Fruit fly (Drosophila melanogaster) whole organism, embryonic: ENCODE data around the gene Gr5a.

Experiments
- Atf3 ChIP-seq: fragments of 200-800 bp; sonication (Bioruptor generic); optimal IDR thresholded peaks from 3 replicates; lab custom pipeline; 2016; ENCODE audit warnings: missing biosample characterization, missing genetic modification characterization
- CG10654 ChIP-seq: fragments of 200-800 bp; sonication (Bioruptor generic); optimal IDR thresholded peaks from 2 replicates; lab custom pipeline; 2016; ENCODE audit warnings: missing biosample characterization, missing genetic modification characterization
- CG11085 ChIP-seq: fragments of 200-800 bp; sonication (Bioruptor generic); IDR thresholded peaks from 2 replicates; pipeline ENCODE4 v1.3.6; 2022; ENCODE audit warnings: missing biosample characterization, missing genetic modification characterization
- CG11093 ChIP-seq: fragments of 200-800 bp; sonication (Bioruptor generic); IDR thresholded peaks from 3 replicates; pipeline ENCODE4 v1.3.6; 2022; ENCODE audit warnings: missing biosample characterization, missing genetic modification characterization
- CG11456 ChIP-seq: fragments of 200-800 bp; sonication (Bioruptor generic); IDR thresholded peaks from 3 replicates; pipeline ENCODE4 v1.3.6; 2022; ENCODE audit warnings: missing biosample characterization, missing genetic modification characterization
- CG11723 ChIP-seq: fragments of 200-800 bp; sonication (Bioruptor generic); optimal IDR thresholded peaks from 2 replicates; lab custom pipeline; 2017; ENCODE audit warnings: missing biosample characterization, mild to moderate bottlenecking, missing genetic modification characterization
- CG12219 ChIP-seq: fragments of 200-800 bp; sonication (Bioruptor generic); optimal IDR thresholded peaks from 3 replicates; lab custom pipeline; 2018; ENCODE audit warnings: missing biosample characterization, mild to moderate bottlenecking, missing genetic modification characterization
- CG1233 ChIP-seq: fragments of 200-800 bp; sonication (Bioruptor generic); optimal IDR thresholded peaks from 4 replicates; lab custom pipeline; 2018; ENCODE audit warnings: missing biosample characterization, mild to moderate bottlenecking, missing genetic modification characterization
- CG12769 ChIP-seq: fragments of 200-800 bp; sonication (Bioruptor generic); optimal IDR thresholded peaks from 2 replicates; lab custom pipeline; 2019; ENCODE audit warnings: missing biosample characterization, mild to moderate bottlenecking, missing genetic modification characterization, moderate library complexity
- CG15011 ChIP-seq: fragments of 200-800 bp; sonication (Bioruptor generic); optimal IDR thresholded peaks from 3 replicates; lab custom pipeline; 2018; ENCODE audit warnings: missing biosample characterization, mild to moderate bottlenecking, missing genetic modification characterization
- CG15479 ChIP-seq: fragments of 200-800 bp; sonication (Bioruptor generic); optimal IDR thresholded peaks from 3 replicates; lab custom pipeline; 2019; ENCODE audit warnings: missing biosample characterization, mild to moderate bottlenecking, missing genetic modification characterization, moderate library complexity
- CG18262 ChIP-seq: fragments of 200-800 bp; optimal IDR thresholded peaks from 3 replicates; lab custom pipeline; 2019; ENCODE audit warnings: missing biosample characterization, mild to moderate bottlenecking, missing genetic modification characterization, moderate library complexity
- CG2875 ChIP-seq: fragments of 200-800 bp; sonication (Bioruptor generic); optimal IDR thresholded peaks from 2 replicates; lab custom pipeline; 2017; ENCODE audit warnings: missing biosample characterization, mild to moderate bottlenecking, missing genetic modification characterization, missing genetic modification reagents
- CG42726 ChIP-seq: fragments of 200-800 bp; sonication (Bioruptor generic); IDR thresholded peaks from 2 replicates; pipeline ENCODE4 v1.3.6; 2022; ENCODE audit warnings: missing biosample characterization, missing genetic modification characterization; ENCODE audit not compliant: partially characterized antibody
- CG43689 ChIP-seq: fragments of 200-800 bp; sonication (Bioruptor generic); IDR thresholded peaks from 2 replicates; pipeline ENCODE4 v1.3.6; 2022; ENCODE audit warnings: missing biosample characterization, missing genetic modification characterization
- CG4617 ChIP-seq: fragments of 200-800 bp; sonication (Bioruptor generic); optimal IDR thresholded peaks from 3 replicates; lab custom pipeline; 2016; ENCODE audit warnings: missing biosample characterization, missing genetic modification characterization, borderline replicate concordance
- CG6175 ChIP-seq: fragments of 200-800 bp; sonication (Bioruptor generic); IDR thresholded peaks from 3 replicates; pipeline ENCODE4 v1.3.6; 2022; ENCODE audit warnings: missing biosample characterization, missing genetic modification characterization
- CG6689 ChIP-seq: fragments of 200-800 bp; sonication (Bioruptor generic); IDR thresholded peaks from 2 replicates; pipeline ENCODE4 v1.3.6; 2022; ENCODE audit warnings: missing biosample characterization, missing genetic modification characterization
- CG6765 ChIP-seq: fragments of 200-800 bp; sonication (Bioruptor generic); optimal IDR thresholded peaks from 3 replicates; lab custom pipeline; 2017; ENCODE audit warnings: missing biosample characterization, mild to moderate bottlenecking, missing genetic modification characterization
- CHES-1-like ChIP-seq: fragments of 200-800 bp; sonication (Bioruptor generic); optimal IDR thresholded peaks from 2 replicates; lab custom pipeline; 2016; ENCODE audit warnings: missing biosample characterization, missing genetic modification characterization
- Deaf1 ChIP-seq: fragments of 200-800 bp; optimal IDR thresholded peaks from 3 replicates; lab custom pipeline; 2019; ENCODE audit warnings: missing biosample characterization, mild to moderate bottlenecking, missing genetic modification characterization, moderate library complexity
- Ets97D ChIP-seq: fragments of 200-800 bp; sonication (Bioruptor generic); optimal IDR thresholded peaks from 3 replicates; lab custom pipeline; 2016; ENCODE audit warnings: missing biosample characterization, missing genetic modification characterization
- Gsc ChIP-seq: fragments of 200-800 bp; sonication (Bioruptor generic); IDR thresholded peaks from 2 replicates; pipeline ENCODE4 v1.3.6; 2022; ENCODE audit warnings: missing biosample characterization, missing genetic modification characterization
- H15 ChIP-seq: fragments of 200-800 bp; sonication (Bioruptor generic); IDR thresholded peaks from 3 replicates; pipeline ENCODE4 v1.3.6; 2022; ENCODE audit warnings: missing biosample characterization, missing genetic modification characterization
- H2.0 ChIP-seq: fragments of 200-800 bp; sonication (Bioruptor generic); IDR thresholded peaks from 2 replicates; pipeline ENCODE4 v1.3.6; 2022; ENCODE audit warnings: missing biosample characterization, missing genetic modification characterization
- HLH4C ChIP-seq: fragments of 200-800 bp; sonication (Bioruptor generic); IDR thresholded peaks from 3 replicates; pipeline ENCODE4 v1.3.6; 2022; ENCODE audit warnings: missing biosample characterization, missing genetic modification characterization; ENCODE audit not compliant: partially characterized antibody
- Hr39 ChIP-seq: fragments of >200 bp; optimal IDR thresholded peaks from 2 replicates; lab custom pipeline; 2017
- Mrtf ChIP-seq: fragments of 200-800 bp; sonication (Bioruptor generic); IDR thresholded peaks from 3 replicates; pipeline ENCODE4 v1.3.6; 2022; ENCODE audit warnings: missing biosample characterization, missing genetic modification characterization
- Rfx ChIP-seq: fragments of 200-800 bp; sonication (Bioruptor generic); IDR thresholded peaks from 2 replicates; pipeline ENCODE4 v1.3.6; 2022; ENCODE audit warnings: missing biosample characterization, missing genetic modification characterization
- Rx ChIP-seq: fragments of 200-800 bp; sonication (Bioruptor generic); IDR thresholded peaks from 2 replicates; pipeline ENCODE4 v1.3.6; 2022; ENCODE audit warnings: missing biosample characterization, missing genetic modification characterization
- Sox100B ChIP-seq: fragments of 200-800 bp; sonication (Bioruptor generic); optimal IDR thresholded peaks from 3 replicates; lab custom pipeline; 2018; ENCODE audit warnings: missing biosample characterization, mild to moderate bottlenecking, missing genetic modification characterization
- Spps ChIP-seq: fragments of 200-800 bp; sonication (Bioruptor generic); optimal IDR thresholded peaks from 2 replicates; lab custom pipeline; 2018; ENCODE audit warnings: missing biosample characterization, mild to moderate bottlenecking, missing genetic modification characterization
- Ssrp ChIP-seq: fragments of 200-800 bp; sonication (Bioruptor generic); optimal IDR thresholded peaks from 2 replicates; lab custom pipeline; 2018; ENCODE audit warnings: missing biosample characterization, mild to moderate bottlenecking, missing genetic modification characterization, moderate library complexity
- Taf1 ChIP-seq: fragments of 200-800 bp; sonication (Bioruptor generic); IDR thresholded peaks from 2 replicates; pipeline ENCODE4 v1.3.6; 2022; ENCODE audit warnings: missing biosample characterization, missing genetic modification characterization
- ac ChIP-seq: fragments of 200-800 bp; sonication (Bioruptor generic); optimal IDR thresholded peaks from 3 replicates; lab custom pipeline; 2017; ENCODE audit warnings: missing biosample characterization, mild to moderate bottlenecking, missing genetic modification characterization
- ap ChIP-seq: fragments of 200-800 bp; sonication (Bioruptor generic); IDR thresholded peaks from 2 replicates; pipeline ENCODE4 v1.3.6; 2022; ENCODE audit warnings: missing biosample characterization, missing genetic modification characterization
- btn ChIP-seq: fragments of 200-800 bp; sonication (Bioruptor generic); optimal IDR thresholded peaks from 2 replicates; lab custom pipeline; 2016; ENCODE audit warnings: missing biosample characterization, missing genetic modification characterization
- eve ChIP-seq, 2 experiments: fragments of >200 bp; optimal IDR thresholded peaks; 2 replicates each; lab custom pipeline; 2017; ENCODE audit warnings: missing biosample characterization in 2 of 2, missing genetic modification characterization in 2 of 2
- fd102C ChIP-seq: fragments of 200-800 bp; sonication (Bioruptor generic); optimal IDR thresholded peaks from 2 replicates; lab custom pipeline; 2018; ENCODE audit warnings: missing biosample characterization, mild to moderate bottlenecking, missing genetic modification characterization, moderate library complexity
- gce ChIP-seq: fragments of 200-800 bp; sonication (Bioruptor generic); IDR thresholded peaks from 3 replicates; pipeline ENCODE4 v1.3.6; 2022; ENCODE audit warnings: missing biosample characterization, missing genetic modification characterization
- gcm2 ChIP-seq: fragments of 200-800 bp; sonication (Bioruptor generic); optimal IDR thresholded peaks from 2 replicates; lab custom pipeline; 2016; ENCODE audit warnings: missing biosample characterization, missing genetic modification characterization
- jing ChIP-seq: fragments of 200-800 bp; sonication (Bioruptor generic); optimal IDR thresholded peaks from 2 replicates; lab custom pipeline; 2018; ENCODE audit warnings: missing biosample characterization, mild to moderate bottlenecking, missing genetic modification characterization
- nerfin-1 ChIP-seq: fragments of 200-800 bp; sonication (Bioruptor generic); optimal IDR thresholded peaks from 3 replicates; lab custom pipeline; 2019; ENCODE audit warnings: missing biosample characterization, mild to moderate bottlenecking, missing genetic modification characterization, moderate library complexity
- org-1 ChIP-seq: fragments of 200-800 bp; sonication (Bioruptor generic); optimal IDR thresholded peaks from 2 replicates; lab custom pipeline; 2017; ENCODE audit warnings: missing biosample characterization, missing genetic modification characterization
- psq ChIP-seq: fragments of 200-800 bp; sonication (Bioruptor generic); optimal IDR thresholded peaks from 2 replicates; lab custom pipeline; 2017; ENCODE audit warnings: missing biosample characterization, missing genetic modification characterization
- ranshi ChIP-seq: fragments of 200-800 bp; sonication (Bioruptor generic); IDR thresholded peaks from 2 replicates; pipeline ENCODE4 v1.3.6; 2022; ENCODE audit warnings: missing biosample characterization, missing genetic modification characterization
- seq ChIP-seq: fragments of 200-800 bp; sonication (Bioruptor generic); IDR thresholded peaks from 2 replicates; pipeline ENCODE4 v1.3.6; 2022; ENCODE audit warnings: missing biosample characterization, missing genetic modification characterization
- tgo ChIP-seq: fragments of 200-800 bp; sonication (Bioruptor generic); IDR thresholded peaks from 3 replicates; pipeline ENCODE4 v1.3.6; 2022; ENCODE audit warnings: missing biosample characterization, missing genetic modification characterization
- tna ChIP-seq: fragments of 200-800 bp; sonication (Bioruptor generic); IDR thresholded peaks from 2 replicates; pipeline ENCODE4 v1.3.6; 2022; ENCODE audit warnings: missing biosample characterization, missing genetic modification characterization; ENCODE audit not compliant: partially characterized antibody
- wdn ChIP-seq: fragments of 200-800 bp; sonication (Bioruptor generic); IDR thresholded peaks from 2 replicates; pipeline ENCODE4 v1.3.6; 2022; ENCODE audit warnings: missing biosample characterization, missing genetic modification characterization
- zfh1 ChIP-seq: fragments of 200-800 bp; sonication (Bioruptor generic); IDR thresholded peaks from 3 replicates; pipeline ENCODE4 v1.3.6; 2022; ENCODE audit warnings: missing biosample characterization, missing genetic modification characterization

Gene Gr5a

dm6 chrX:5648437-5648959, 31.9 kb upstream of the Gr5a start, which contains the start of gene OtopLa (continued):
- peak; percentile 47; the same call in 1 of the 2 replicates for TF ChIP-seq Taf1 (GFP tag; lab: Robert Waterston, UW)
- TF ChIP-seq CG6175 (GFP tag; lab: Robert Waterston, UW): peak; percentile 50; the same call in 1 of the 3 replicates
- peak; percentile 83 for TF ChIP-seq Rfx (GFP tag; lab: Robert Waterston, UW)
- TF ChIP-seq CG2875 (GFP tag; lab: Kevin White, UChicago): peak; percentile 84
- TF ChIP-seq Ets97D (GFP tag; lab: Kevin White, UChicago): peak; percentile 56
- peak; percentile 76 for TF ChIP-seq CG12219 (GFP tag; lab: Kevin White, UChicago)
- peak; percentile 71 for TF ChIP-seq btn (GFP tag; lab: Kevin White, UChicago)
- TF ChIP-seq Sox100B (GFP tag; lab: Kevin White, UChicago): peak; percentile 75
- peak; percentile 60 for TF ChIP-seq CG11723 (GFP tag; lab: Kevin White, UChicago)
- no peak for TF ChIP-seq CG42726 (GFP tag; lab: Robert Waterston, UW)
- peak; percentile 73 for TF ChIP-seq CG10654 (GFP tag; lab: Kevin White, UChicago)
- TF ChIP-seq gcm2 (GFP tag; lab: Kevin White, UChicago): peak; percentile 52
- TF ChIP-seq CG6765 (GFP tag; lab: Kevin White, UChicago): peak; percentile 40
- TF ChIP-seq H2.0: peak; percentile 83
- TF ChIP-seq ranshi: peak; percentile 85
- TF ChIP-seq Hr39 (lab: Kevin White, UChicago): no peak
- TF ChIP-seq zfh1 (GFP tag; lab: Robert Waterston, UW): peak; percentile 93
- TF ChIP-seq CG12769 (tag; lab: Kevin White, UChicago): no peak
- TF ChIP-seq ap (GFP tag; lab: Robert Waterston, UW): peak; percentile 64
- TF ChIP-seq wdn: peak; percentile 60; the same call in 1 of the 2 replicates
- TF ChIP-seq org-1 (GFP tag; lab: Kevin White, UChicago): peak; percentile 83
- peak; percentile 84 for TF ChIP-seq tgo (GFP tag; lab: Robert Waterston, UW)
- no peak for TF ChIP-seq CG15479 (GFP tag; lab: Kevin White, UChicago)
- TF ChIP-seq CG11456 (GFP tag; lab: Robert Waterston, UW): peak; percentile 81
- TF ChIP-seq CG11093 (GFP tag; lab: Robert Waterston, UW): peak; percentile 76
- peak; percentile 68 for TF ChIP-seq psq (GFP tag; lab: Kevin White, UChicago)
- TF ChIP-seq Deaf1 (tag; lab: Kevin White, UChicago): peak; percentile 54
- TF ChIP-seq Rx (GFP tag; lab: Robert Waterston, UW): peak; percentile 83
- TF ChIP-seq Atf3: peak; percentile 63
- TF ChIP-seq HLH4C: no peak
- TF ChIP-seq nerfin-1: peak; percentile 74
- peak; percentile 52 for TF ChIP-seq jing (GFP tag; lab: Kevin White, UChicago)
- TF ChIP-seq CHES-1-like (GFP tag; lab: Kevin White, UChicago): peak; percentile 60
- peak; percentile 60 for TF ChIP-seq Gsc (GFP tag; lab: Robert Waterston, UW)
- peak; percentile 87 for TF ChIP-seq Ssrp (tag; lab: Kevin White, UChicago)
- TF ChIP-seq CG11085 (GFP tag; lab: Robert Waterston, UW): peak; percentile 37; the same call in 1 of the 2 replicates
- TF ChIP-seq H15 (GFP tag; lab: Robert Waterston, UW): peak; percentile 76; the same call in 2 of the 3 replicates
- TF ChIP-seq tna (GFP tag; lab: Robert Waterston, UW): no peak
- peak; percentile 28 for TF ChIP-seq CG4617
- no peak for TF ChIP-seq fd102C (GFP tag; lab: Kevin White, UChicago)
- TF ChIP-seq seq: peak; percentile 83
- no peak for TF ChIP-seq eve (GFP tag; optimal IDR thresholded peaks at IDR 0.05; lab: Kevin White, UChicago)
- TF ChIP-seq CG18262 (tag; lab: Kevin White, UChicago): peak; percentile 79
- peak; percentile 89 for TF ChIP-seq CG6689 (GFP tag; lab: Robert Waterston, UW)
- TF ChIP-seq CG15011 (GFP tag; lab: Kevin White, UChicago): peak; percentile 61
- peak; percentile 36; the same call in 1 of the 2 replicates for TF ChIP-seq CG43689 (GFP tag; lab: Robert Waterston, UW)
- TF ChIP-seq Mrtf (GFP tag; lab: Robert Waterston, UW): peak; percentile 73
- TF ChIP-seq ac (GFP tag; lab: Kevin White, UChicago): peak; percentile 15
- peak; percentile 75 for TF ChIP-seq CG1233 (GFP tag; lab: Kevin White, UChicago)
- peak; percentile 69 for TF ChIP-seq Spps (tag; lab: Kevin White, UChicago)
- peak; percentile 64; the same call in 2 of the 3 replicates for TF ChIP-seq gce
